Fruit fly (Drosophila melanogaster) whole organism, embryonic: ENCODE data around the gene amon.

ENCODE experiments used
- BEAF-32 ChIP-seq: fragments of 200-800 bp; sonication (Bioruptor generic); optimal IDR thresholded peaks from 3 replicates; lab custom pipeline; 2017; ENCODE audit warnings: missing biosample characterization, missing genetic modification characterization, mild to moderate bottlenecking, moderate library complexity, missing genetic modification reagents
- CG10209 ChIP-seq: fragments of 200-800 bp; sonication (Bioruptor generic); optimal IDR thresholded peaks from 3 replicates; lab custom pipeline; 2017; ENCODE audit warnings: missing biosample characterization, mild to moderate bottlenecking, missing genetic modification characterization, missing genetic modification reagents
- CG10654 ChIP-seq: fragments of 200-800 bp; sonication (Bioruptor generic); optimal IDR thresholded peaks from 2 replicates; lab custom pipeline; 2016; ENCODE audit warnings: missing biosample characterization, missing genetic modification characterization
- CG13424 ChIP-seq: fragments of 200-800 bp; sonication (Bioruptor generic); optimal IDR thresholded peaks from 2 replicates; lab custom pipeline; 2019; ENCODE audit warnings: missing biosample characterization, mild to moderate bottlenecking, missing genetic modification characterization, moderate library complexity
- CG14860 ChIP-seq: fragments of 200-800 bp; sonication (Bioruptor generic); IDR thresholded peaks from 3 replicates; pipeline ENCODE4 v1.3.6; 2022; ENCODE audit warnings: missing biosample characterization, missing genetic modification characterization; ENCODE audit not compliant: partially characterized antibody
- CG16813 ChIP-seq: fragments of 200-800 bp; sonication (Bioruptor generic); IDR thresholded peaks from 3 replicates; pipeline ENCODE4 v1.3.6; 2022; ENCODE audit warnings: missing biosample characterization, missing genetic modification characterization; ENCODE audit not compliant: partially characterized antibody
- CG2116 ChIP-seq: fragments of 200-800 bp; sonication (Bioruptor generic); optimal IDR thresholded peaks from 3 replicates; lab custom pipeline; 2018; ENCODE audit warnings: missing biosample characterization, mild to moderate bottlenecking, missing genetic modification characterization
- CG2129 ChIP-seq: fragments of 200-800 bp; sonication (Bioruptor generic); IDR thresholded peaks from 2 replicates; pipeline ENCODE4 v1.3.6; 2022; ENCODE audit warnings: missing biosample characterization, missing genetic modification characterization; ENCODE audit not compliant: partially characterized antibody
- CG2712 ChIP-seq: fragments of 200-800 bp; optimal IDR thresholded peaks from 3 replicates; lab custom pipeline; 2019; ENCODE audit warnings: missing biosample characterization, mild to moderate bottlenecking, missing genetic modification characterization, moderate library complexity
- CG3065 ChIP-seq: fragments of 200-800 bp; sonication (Bioruptor generic); optimal IDR thresholded peaks from 2 replicates; lab custom pipeline; 2016; ENCODE audit warnings: missing biosample characterization, missing genetic modification characterization
- CG31441 ChIP-seq: fragments of 200-800 bp; sonication (Bioruptor generic); IDR thresholded peaks from 2 replicates; pipeline ENCODE4 v1.3.6; 2022; ENCODE audit warnings: missing biosample characterization, missing genetic modification characterization
- CG34376 ChIP-seq: fragments of 200-800 bp; sonication (Bioruptor generic); optimal IDR thresholded peaks from 2 replicates; lab custom pipeline; 2018; ENCODE audit warnings: missing biosample characterization, mild to moderate bottlenecking, missing genetic modification characterization
- CG3847 ChIP-seq: fragments of 200-800 bp; sonication (Bioruptor generic); IDR thresholded peaks from 2 replicates; pipeline ENCODE4 v1.3.6; 2022; ENCODE audit warnings: missing biosample characterization, missing genetic modification characterization
- CG6791 ChIP-seq: fragments of 200-800 bp; sonication (Bioruptor generic); IDR thresholded peaks from 3 replicates; pipeline ENCODE4 v1.3.6; 2022; ENCODE audit warnings: missing biosample characterization, missing genetic modification characterization; ENCODE audit not compliant: partially characterized antibody
- Dad ChIP-seq: fragments of 200-800 bp; sonication (Bioruptor generic); optimal IDR thresholded peaks from 3 replicates; lab custom pipeline; 2016; ENCODE audit warnings: missing biosample characterization, missing genetic modification characterization
- E2f2 ChIP-seq: fragments of 200-800 bp; sonication (Bioruptor generic); IDR thresholded peaks from 2 replicates; pipeline ENCODE4 v1.3.6; 2022; ENCODE audit warnings: missing biosample characterization, missing genetic modification characterization
- ERR ChIP-seq: fragments of 200-800 bp; sonication (Bioruptor generic); optimal IDR thresholded peaks from 2 replicates; lab custom pipeline; 2016; ENCODE audit warnings: missing biosample characterization, missing genetic modification characterization
- Ets97D ChIP-seq: fragments of 200-800 bp; sonication (Bioruptor generic); optimal IDR thresholded peaks from 3 replicates; lab custom pipeline; 2016; ENCODE audit warnings: missing biosample characterization, missing genetic modification characterization
- HLH4C ChIP-seq: fragments of 200-800 bp; sonication (Bioruptor generic); IDR thresholded peaks from 3 replicates; pipeline ENCODE4 v1.3.6; 2022; ENCODE audit warnings: missing biosample characterization, missing genetic modification characterization; ENCODE audit not compliant: partially characterized antibody
- MBD-R2 ChIP-seq: fragments of 200-800 bp; sonication (Bioruptor generic); IDR thresholded peaks from 2 replicates; pipeline ENCODE4 v1.3.6; 2022; ENCODE audit warnings: missing biosample characterization, missing genetic modification characterization
- Opbp ChIP-seq: fragments of 200-800 bp; sonication (Bioruptor generic); IDR thresholded peaks from 3 replicates; pipeline ENCODE4 v1.3.6; 2022; ENCODE audit warnings: missing biosample characterization, missing genetic modification characterization; ENCODE audit not compliant: partially characterized antibody
- Sin3A ChIP-seq: fragments of >200 bp; optimal IDR thresholded peaks from 2 replicates; lab custom pipeline; 2018
- Sry-δ ChIP-seq: fragments of 200-800 bp; sonication (Bioruptor generic); optimal IDR thresholded peaks from 2 replicates; lab custom pipeline; 2016; ENCODE audit warnings: missing biosample characterization, missing genetic modification characterization
- Stat92E ChIP-seq, 3 experiments: fragments of >200 bp in 2 of 3; fragments of 200-800 bp in 1 of 3; sonication (Bioruptor generic) in 1 of 3; optimal IDR thresholded peaks; 2 replicates each; lab custom pipeline; 2017 to 2019; ENCODE audit warnings: missing biosample characterization in 3 of 3, missing genetic modification characterization in 3 of 3, mild to moderate bottlenecking in 1 of 3, moderate library complexity in 1 of 3
- YL-1 ChIP-seq: fragments of 200-800 bp; sonication (Bioruptor generic); optimal IDR thresholded peaks from 3 replicates; lab custom pipeline; 2017; ENCODE audit warnings: missing biosample characterization, mild to moderate bottlenecking, missing genetic modification characterization
- ato ChIP-seq: fragments of 200-800 bp; sonication (Bioruptor generic); IDR thresholded peaks from 2 replicates; pipeline ENCODE4 v1.3.6; 2022; ENCODE audit warnings: missing biosample characterization, missing genetic modification characterization; ENCODE audit not compliant: partially characterized antibody
- cg ChIP-seq: fragments of 200-800 bp; sonication (Bioruptor generic); optimal IDR thresholded peaks from 3 replicates; lab custom pipeline; 2019; ENCODE audit warnings: missing biosample characterization, mild to moderate bottlenecking, missing genetic modification characterization, moderate library complexity
- fd96Cb ChIP-seq: fragments of 200-800 bp; sonication (Bioruptor generic); optimal IDR thresholded peaks from 2 replicates; lab custom pipeline; 2018; ENCODE audit warnings: missing biosample characterization, mild to moderate bottlenecking, missing genetic modification characterization, moderate library complexity
- gfzf ChIP-seq: fragments of 200-800 bp; sonication (Bioruptor generic); optimal IDR thresholded peaks from 2 replicates; lab custom pipeline; 2016; ENCODE audit warnings: missing biosample characterization, mild to moderate bottlenecking, missing genetic modification characterization, moderate library complexity
- hb ChIP-seq: fragments of 200-800 bp; sonication (Bioruptor generic); IDR thresholded peaks from 3 replicates; pipeline ENCODE4 v1.3.6; 2022; ENCODE audit warnings: missing biosample characterization, missing genetic modification characterization; ENCODE audit not compliant: partially characterized antibody
- hbn ChIP-seq: fragments of 200-800 bp; sonication (Bioruptor generic); IDR thresholded peaks from 2 replicates; pipeline ENCODE4 v1.3.6; 2022; ENCODE audit warnings: missing biosample characterization, missing genetic modification characterization; ENCODE audit not compliant: partially characterized antibody
- inv ChIP-seq: fragments of 200-800 bp; sonication (Bioruptor generic); IDR thresholded peaks from 2 replicates; pipeline ENCODE4 v1.3.6; 2022; ENCODE audit warnings: missing biosample characterization, missing genetic modification characterization; ENCODE audit not compliant: partially characterized antibody
- knrl ChIP-seq: fragments of 200-800 bp; sonication (Bioruptor generic); IDR thresholded peaks from 3 replicates; pipeline ENCODE4 v1.3.6; 2022; ENCODE audit warnings: missing biosample characterization, missing genetic modification characterization; ENCODE audit not compliant: partially characterized antibody
- mam ChIP-seq: fragments of 200-800 bp; sonication (Bioruptor generic); optimal IDR thresholded peaks from 3 replicates; lab custom pipeline; 2016; ENCODE audit warnings: missing biosample characterization, missing genetic modification characterization
- nmo ChIP-seq: fragments of 200-800 bp; sonication (Bioruptor generic); optimal IDR thresholded peaks from 2 replicates; lab custom pipeline; 2018; ENCODE audit warnings: missing biosample characterization, mild to moderate bottlenecking, missing genetic modification characterization, moderate library complexity
- phol ChIP-seq: fragments of 200-800 bp; sonication (Bioruptor generic); optimal IDR thresholded peaks from 3 replicates; lab custom pipeline; 2018; ENCODE audit warnings: missing biosample characterization, mild to moderate bottlenecking, missing genetic modification characterization, moderate library complexity
- pzg ChIP-seq: fragments of 200-800 bp; sonication (Bioruptor generic); optimal IDR thresholded peaks from 3 replicates; lab custom pipeline; 2018; ENCODE audit warnings: missing biosample characterization, mild to moderate bottlenecking, missing genetic modification characterization, moderate library complexity
- ro ChIP-seq: fragments of 200-800 bp; sonication (Bioruptor generic); IDR thresholded peaks from 2 replicates; pipeline ENCODE4 v1.3.6; 2022; ENCODE audit warnings: missing biosample characterization, missing genetic modification characterization
- salm ChIP-seq: fragments of 200-800 bp; sonication (Bioruptor generic); optimal IDR thresholded peaks from 2 replicates; lab custom pipeline; 2018; ENCODE audit warnings: missing biosample characterization, mild to moderate bottlenecking, missing genetic modification characterization
- sens ChIP-seq: fragments of 200-800 bp; sonication (Bioruptor generic); peaks from one replicate; lab custom pipeline; 2016; ENCODE audit warnings: missing biosample characterization, missing genetic modification characterization
- sima ChIP-seq: fragments of 200-800 bp; sonication (Bioruptor generic); optimal IDR thresholded peaks from 2 replicates; lab custom pipeline; 2016; ENCODE audit warnings: missing biosample characterization, missing genetic modification characterization
- sna ChIP-seq: fragments of 200-800 bp; sonication (Bioruptor generic); IDR thresholded peaks from 2 replicates; pipeline ENCODE4 v1.3.6; 2022; ENCODE audit warnings: missing biosample characterization, missing genetic modification characterization; ENCODE audit not compliant: partially characterized antibody
- sob ChIP-seq: fragments of 200-800 bp; sonication (Bioruptor generic); IDR thresholded peaks from 2 replicates; pipeline ENCODE4 v1.3.6; 2022; ENCODE audit warnings: missing biosample characterization, missing genetic modification characterization
- trem ChIP-seq: fragments of 200-800 bp; optimal IDR thresholded peaks from 3 replicates; lab custom pipeline; 2019; ENCODE audit warnings: missing biosample characterization, mild to moderate bottlenecking, missing genetic modification characterization, moderate library complexity
- unc-4 ChIP-seq: fragments of 200-800 bp; sonication (Bioruptor generic); IDR thresholded peaks from 2 replicates; pipeline ENCODE4 v1.3.6; 2022; ENCODE audit warnings: missing biosample characterization, missing genetic modification characterization; ENCODE audit not compliant: partially characterized antibody
- vnd ChIP-seq: fragments of 200-800 bp; sonication (Bioruptor generic); IDR thresholded peaks from 3 replicates; pipeline ENCODE4 v1.3.6; 2022; ENCODE audit warnings: missing biosample characterization, missing genetic modification characterization; ENCODE audit not compliant: partially characterized antibody
- zen2 ChIP-seq: fragments of 200-800 bp; sonication (Bioruptor generic); IDR thresholded peaks from 3 replicates; pipeline ENCODE4 v1.3.6; 2022; ENCODE audit warnings: missing biosample characterization, missing genetic modification characterization; ENCODE audit not compliant: partially characterized antibody

amon gene

DNA sequence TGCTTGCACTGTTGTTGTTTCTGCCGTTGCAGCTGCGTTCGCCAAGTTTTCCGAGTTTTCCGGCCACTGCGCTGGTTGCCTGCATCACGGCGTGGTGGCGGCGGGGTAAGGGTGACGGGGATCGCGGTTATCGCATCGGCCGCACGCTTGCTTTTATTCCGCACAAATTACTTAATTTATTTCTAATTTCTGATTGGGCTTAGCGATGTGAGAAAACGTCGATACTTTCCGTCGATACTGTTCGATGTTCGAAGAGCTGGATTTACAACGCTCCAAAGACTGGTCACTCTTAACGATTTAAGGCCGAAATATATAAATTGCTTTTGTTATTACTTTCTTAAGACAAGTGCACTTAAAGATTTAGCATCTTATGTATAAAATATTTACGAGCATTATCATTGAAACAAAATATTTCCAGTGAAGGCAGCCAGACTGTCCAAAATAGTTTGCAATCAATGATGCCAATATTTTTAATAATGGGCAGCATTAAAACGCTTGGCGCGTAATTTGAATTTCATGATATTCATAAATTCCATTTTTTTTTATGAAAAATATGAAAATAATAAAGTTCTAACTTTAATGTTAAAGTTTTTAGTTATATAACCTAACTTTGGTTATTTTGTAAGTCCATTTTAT, 11.1 kb upstream of the amon start, which contains the start of gene CG6420 (continued):
- TF ChIP-seq CG10209: no peak
- TF ChIP-seq CG14860 (GFP tag; lab: Robert Waterston, UW): peak; percentile 62
- TF ChIP-seq hbn (GFP tag; lab: Robert Waterston, UW): peak; percentile 91
- peak; percentile 72 for TF ChIP-seq sens (GFP tag; lab: Kevin White, UChicago)
- 0 out of 2 replicates have a peak, but pooled peaks have one; percentile 16 for TF ChIP-seq CG31441 (GFP tag; lab: Robert Waterston, UW)
- peak; percentile 82 for TF ChIP-seq gfzf (GFP tag; lab: Kevin White, UChicago)
- TF ChIP-seq CG3065 (GFP tag; lab: Kevin White, UChicago): no peak
- peak; percentile 16 for TF ChIP-seq Dad (GFP tag; lab: Kevin White, UChicago)
- peak; percentile 73 for TF ChIP-seq nmo (GFP tag; lab: Kevin White, UChicago)
- TF ChIP-seq CG2116 (GFP tag; lab: Kevin White, UChicago): peak; percentile 29
- TF ChIP-seq inv: peak; percentile 86
- peak; percentile 74 for TF ChIP-seq hb
- TF ChIP-seq Opbp (GFP tag; lab: Robert Waterston, UW): peak; percentile 87
- no peak for TF ChIP-seq ERR (GFP tag; lab: Kevin White, UChicago)
- peak; percentile 27 for TF ChIP-seq trem (tag; lab: Kevin White, UChicago)
- no peak for TF ChIP-seq sima
- TF ChIP-seq Sry-δ (GFP tag; lab: Kevin White, UChicago): peak; percentile 89
- peak; percentile 57; the same call in 1 of the 2 replicates for TF ChIP-seq CG2129
- TF ChIP-seq CG2712: peak; percentile 41
- TF ChIP-seq HLH4C (GFP tag; lab: Robert Waterston, UW): peak; percentile 79
- peak; percentile 74 for TF ChIP-seq zen2
- TF ChIP-seq YL-1 (GFP tag; lab: Kevin White, UChicago): peak; percentile 32
- TF ChIP-seq salm: no peak
- TF ChIP-seq CG3847: peak; percentile 83
- no peak for TF ChIP-seq fd96Cb (tag; lab: Kevin White, UChicago)
- peak in 1 of 3 experiments; percentile 32 for TF ChIP-seq Stat92E (GFP tag; optimal IDR thresholded peaks at IDR 0.05; lab: Kevin White, UChicago)
- no peak for TF ChIP-seq cg (GFP tag; lab: Kevin White, UChicago)
- no peak for TF ChIP-seq CG10654 (GFP tag; lab: Kevin White, UChicago)
- TF ChIP-seq CG13424 (tag; lab: Kevin White, UChicago): no peak
- TF ChIP-seq CG34376 (GFP tag; lab: Kevin White, UChicago): no peak
- peak; percentile 68 for TF ChIP-seq pzg
- peak; percentile 75 for TF ChIP-seq MBD-R2 (GFP tag; lab: Robert Waterston, UW)
- TF ChIP-seq ro (GFP tag; lab: Robert Waterston, UW): no peak
- TF ChIP-seq sna (GFP tag; lab: Robert Waterston, UW): peak; percentile 82
- TF ChIP-seq ato (GFP tag; lab: Robert Waterston, UW): peak; percentile 73
- peak; percentile 91 for TF ChIP-seq CG6791 (GFP tag; lab: Robert Waterston, UW)
- TF ChIP-seq unc-4 (GFP tag; lab: Robert Waterston, UW): peak; percentile 89
- TF ChIP-seq CG16813 (GFP tag; lab: Robert Waterston, UW): peak; percentile 88
- peak; percentile 24 for TF ChIP-seq phol (tag; lab: Kevin White, UChicago)
- no peak for TF ChIP-seq sob (GFP tag; lab: Robert Waterston, UW)
- peak; percentile 88 for TF ChIP-seq knrl (GFP tag; lab: Robert Waterston, UW)
- peak; percentile 84 for TF ChIP-seq BEAF-32 (GFP tag; lab: Kevin White, UChicago)
- peak; percentile 76 for TF ChIP-seq vnd (GFP tag; lab: Robert Waterston, UW)
- peak; percentile 58 for TF ChIP-seq Sin3A (lab: Kevin White, UChicago)
- TF ChIP-seq Ets97D (GFP tag; lab: Kevin White, UChicago): peak; percentile 69
- TF ChIP-seq E2f2 (GFP tag; lab: Robert Waterston, UW): peak; percentile 98
- TF ChIP-seq mam (GFP tag; lab: Kevin White, UChicago): peak; percentile 4
